Worm (Caenorhabditis elegans): ENCODE measurements around the gene tag-267.

tag-267 gene

DNA sequence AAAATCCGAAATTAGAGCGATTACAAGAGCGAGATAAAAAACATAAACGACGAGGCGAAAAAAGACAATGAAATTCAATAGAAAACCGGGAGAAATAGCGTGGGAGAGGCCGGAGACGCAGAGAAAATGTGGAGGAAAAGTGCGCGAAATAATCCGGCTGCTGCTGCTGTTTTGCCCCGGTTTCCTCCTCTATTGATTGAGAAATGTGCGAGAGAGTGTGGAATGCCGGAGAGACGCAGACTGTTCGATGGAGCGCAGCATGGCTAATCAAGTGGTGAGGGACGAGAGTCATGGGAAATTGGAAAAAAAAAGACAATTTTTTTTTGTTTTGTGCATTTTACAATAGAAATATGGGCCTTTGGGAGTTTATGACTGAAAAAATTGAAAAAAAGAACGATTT, 42.4 kb upstream of the tag-267 start (continued):
- peak; percentile 58 to 68 for TF ChIP-seq efl-1 (optimal IDR thresholded peaks at IDR 0.05)
- peak in 1 of 2 experiments; percentile 15 for TF ChIP-seq efl-1 (GFP tag; optimal IDR thresholded peaks at IDR 0.05 in 1 of 2)
- peak; percentile 32 for TF ChIP-seq skn-1 (tag; optimal IDR thresholded peaks at IDR 0.05)
- peak in 1 of 2 experiments; percentile 34 for TF ChIP-seq egl-27 (tag; optimal IDR thresholded peaks at IDR 0.05)
- TF ChIP-seq zip-4 (GFP tag; optimal IDR thresholded peaks at IDR 0.05): no peak
- TF ChIP-seq mdl-1 (tag; optimal IDR thresholded peaks at IDR 0.05): peak in 1 of 2 experiments; percentile 52
- no peak for TF ChIP-seq alr-1 (tag; optimal IDR thresholded peaks at IDR 0.05; ENCODE audit: borderline replicate concordance)
- no peak for TF ChIP-seq efl-3 (GFP tag; optimal IDR thresholded peaks at IDR 0.05)
- TF ChIP-seq unc-98 (GFP tag; IDR thresholded peaks at IDR 0.05): no peak
- TF ChIP-seq nhr-71 (tag; optimal IDR thresholded peaks at IDR 0.05): peak; percentile 70
- TF ChIP-seq ets-5 (GFP tag; IDR thresholded peaks at IDR 0.05): no peak
- no peak for TF ChIP-seq ces-1 (GFP tag; optimal IDR thresholded peaks at IDR 0.05)
- no peak for TF ChIP-seq nhr-85 (tag)
- TF ChIP-seq C04F5.9 (tag; optimal IDR thresholded peaks at IDR 0.05): no peak
- peak; percentile 64 for TF ChIP-seq swsn-7 (tag; optimal IDR thresholded peaks at IDR 0.05)
- TF ChIP-seq nhr-20 (tag; optimal IDR thresholded peaks at IDR 0.05): peak; percentile 37
- no peak for TF ChIP-seq ceh-63 (GFP tag; optimal IDR thresholded peaks at IDR 0.05)
- TF ChIP-seq lin-13 (GFP tag; optimal IDR thresholded peaks at IDR 0.05): peak; percentile 0
- TF ChIP-seq nhr-84 (tag; optimal IDR thresholded peaks at IDR 0.05): no peak
- TF ChIP-seq ztf-4 (tag; optimal IDR thresholded peaks at IDR 0.05): no peak
- TF ChIP-seq blmp-1 (tag; optimal IDR thresholded peaks at IDR 0.05): peak; percentile 39
- TF ChIP-seq lin-14 (GFP tag; optimal IDR thresholded peaks at IDR 0.05): peak; percentile 93
- no peak for TF ChIP-seq Y116A8C.19 (tag; optimal IDR thresholded peaks at IDR 0.05; ENCODE audit: borderline replicate concordance)
- TF ChIP-seq snpc-4 (tag; optimal IDR thresholded peaks at IDR 0.05): peak; percentile 34
- TF ChIP-seq isw-1 (GFP tag; IDR thresholded peaks at IDR 0.05): peak; percentile 27; the same call in 1 of the 2 replicates
- TF ChIP-seq nhr-11 (tag; optimal IDR thresholded peaks at IDR 0.05): peak; percentile 34
- peak; percentile 25 for TF ChIP-seq fos-1 (tag; optimal IDR thresholded peaks at IDR 0.05)
- no peak for TF ChIP-seq nhr-19 (GFP tag; conservative IDR thresholded peaks at IDR 0.05)
- TF ChIP-seq mep-1 (tag; optimal IDR thresholded peaks at IDR 0.05): peak; percentile 76
- no peak for TF ChIP-seq nhr-12 (tag; optimal IDR thresholded peaks at IDR 0.05)
- no peak for TF ChIP-seq mab-9 (GFP tag; IDR thresholded peaks at IDR 0.05)
- TF ChIP-seq irx-1 (tag; optimal IDR thresholded peaks at IDR 0.05): peak; percentile 12
- TF ChIP-seq lin-15B (tag; optimal IDR thresholded peaks at IDR 0.05): no peak
- peak; percentile 2 to 65 (median 50) for TF ChIP-seq ceh-82 (tag; optimal IDR thresholded peaks at IDR 0.05)
- TF ChIP-seq mef-2 (tag; optimal IDR thresholded peaks at IDR 0.05): no peak
- TF ChIP-seq aha-1 (tag; optimal IDR thresholded peaks at IDR 0.05): no peak
- no peak for TF ChIP-seq nhr-90 (tag; optimal IDR thresholded peaks at IDR 0.05; ENCODE audit: poor library complexity)
- no peak for TF ChIP-seq hlh-17 (GFP tag; optimal IDR thresholded peaks at IDR 0.05; ENCODE audit: borderline replicate concordance)
- TF ChIP-seq unc-86 (tag; optimal IDR thresholded peaks at IDR 0.05): peak; percentile 38
- TF ChIP-seq lin-35 (GFP tag; optimal IDR thresholded peaks at IDR 0.05): peak; percentile 50 to 60
- TF ChIP-seq sox-4 (tag; optimal IDR thresholded peaks at IDR 0.05): no peak
- TF ChIP-seq tbx-2 (tag; optimal IDR thresholded peaks at IDR 0.05): peak; percentile 73
- TF ChIP-seq C16A3.4 (tag; optimal IDR thresholded peaks at IDR 0.05): no peak
- TF ChIP-seq nhr-77 (tag; optimal IDR thresholded peaks at IDR 0.05): peak; percentile 18
- TF ChIP-seq sup-37 (GFP tag; optimal IDR thresholded peaks at IDR 0.05): no peak
- no peak for TF ChIP-seq elt-2 (tag; optimal IDR thresholded peaks at IDR 0.05)
- TF ChIP-seq C34B4.2 (tag; optimal IDR thresholded peaks at IDR 0.05): no peak
- no peak for TF ChIP-seq tlp-1 (tag; optimal IDR thresholded peaks at IDR 0.05)
- TF ChIP-seq nhr-47 (tag; optimal IDR thresholded peaks at IDR 0.05): peak; percentile 70
- TF ChIP-seq hpl-2 (GFP tag; optimal IDR thresholded peaks at IDR 0.05): no peak
- TF ChIP-seq vab-15 (tag; optimal IDR thresholded peaks at IDR 0.05): no peak
- TF ChIP-seq dpl-1 (GFP tag; optimal IDR thresholded peaks at IDR 0.05): peak; percentile 31 to 55 (median 33)
- no peak for TF ChIP-seq ama-1 (optimal IDR thresholded peaks at IDR 0.05)
- TF ChIP-seq lir-3 (tag; optimal IDR thresholded peaks at IDR 0.05; ENCODE audit: poor library complexity): no peak

Measured in whole organism, L1 larva.